Fruit fly (Drosophila melanogaster) whole organism, wandering third instar larva: ENCODE data around the gene CG13056.

ENCODE experiments used
- GATAd ChIP-seq: sonication (Bioruptor generic); optimal IDR thresholded peaks from 2 replicates; lab custom pipeline; 2016; ENCODE audit warnings: missing biosample characterization, missing genetic modification characterization
- ey ChIP-seq: fragments of 200-800 bp; sonication (Bioruptor generic); optimal IDR thresholded peaks from 2 replicates; lab custom pipeline; 2016; ENCODE audit warnings: missing biosample characterization, missing genetic modification characterization
- h ChIP-seq: fragments of 200-800 bp; sonication (Bioruptor generic); optimal IDR thresholded peaks from 3 replicates; lab custom pipeline; 2016; ENCODE audit warnings: missing biosample characterization, mild to moderate bottlenecking, missing genetic modification characterization
- lola ChIP-seq: fragments of >200 bp; optimal IDR thresholded peaks from 2 replicates; lab custom pipeline; 2017; ENCODE audit warnings: missing biosample characterization, missing genetic modification characterization

DNA sequence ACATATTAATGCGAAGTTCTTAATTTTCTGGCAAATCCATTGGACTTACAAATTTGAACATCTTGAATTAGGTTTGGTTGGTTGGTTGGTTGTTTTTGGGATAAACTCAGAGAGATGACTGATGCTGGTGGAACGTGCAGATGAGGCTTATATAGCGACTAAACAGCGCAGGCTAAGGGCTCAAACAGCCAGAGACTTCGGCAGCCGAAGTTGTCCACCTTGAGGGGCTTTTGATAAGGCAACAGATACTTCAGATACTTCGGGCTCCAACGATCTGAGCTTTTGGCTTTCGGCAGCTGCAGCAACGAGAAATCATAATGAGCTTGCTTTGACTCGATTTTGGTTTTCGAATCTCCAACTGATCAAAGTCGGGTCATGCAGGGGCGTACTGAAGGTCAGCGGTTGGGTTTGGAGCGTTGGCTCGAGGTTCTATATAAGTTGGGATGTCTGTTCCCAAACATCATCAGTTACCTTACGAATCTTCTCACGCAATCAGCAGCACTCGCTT lies 13.7 kb upstream of the CG13056 start, which contains the start of the genes CG13041 and CG13060:
- no peak for TF ChIP-seq ey
- TF ChIP-seq GATAd (GFP tag; lab: Kevin White, UChicago), result no peak
- no peak for TF ChIP-seq lola (GFP tag; lab: Kevin White, UChicago)
- no peak for TF ChIP-seq h (GFP tag; lab: Kevin White, UChicago)
